Worm (Caenorhabditis elegans) whole organism, L3 larva: Measurements from ENCODE around the gene K09E9.1.

Experiments used
- R02D3.7 ChIP-seq: fragments of 150-350 bp; optimal IDR thresholded peaks from 2 replicates; lab custom pipeline; 2014; ENCODE audit warnings: missing biosample characterization, missing genetic modification characterization
- aly-2 ChIP-seq: fragments of 150-350 bp; optimal IDR thresholded peaks from 2 replicates; lab custom pipeline; 2014; ENCODE audit warnings: missing biosample characterization, missing genetic modification characterization
- ceh-82 ChIP-seq: fragments of 150-350 bp; optimal IDR thresholded peaks from 2 replicates; lab custom pipeline; 2014; ENCODE audit warnings: missing biosample characterization, missing genetic modification characterization
- ceh-9 ChIP-seq: sonication (generic microtip); optimal IDR thresholded peaks from 2 replicates; lab custom pipeline; 2018; ENCODE audit warnings: missing biosample characterization, missing genetic modification characterization
- egl-5 ChIP-seq: fragments of 150-350 bp; optimal IDR thresholded peaks from 2 replicates; lab custom pipeline; 2017; ENCODE audit warnings: missing biosample characterization, missing genetic modification reagents, missing genetic modification characterization, inconsistent platforms
- elt-1 ChIP-seq: fragments of 150-350 bp; optimal IDR thresholded peaks from 2 replicates; lab custom pipeline; 2014; ENCODE audit warnings: missing biosample characterization, missing genetic modification characterization
- elt-2 ChIP-seq: sonication (generic microtip); optimal IDR thresholded peaks from 2 replicates; lab custom pipeline; 2016; ENCODE audit warnings: missing genetic modification reagents, mild to moderate bottlenecking, missing genetic modification characterization, missing compliant biosample characterization
- elt-3 ChIP-seq, 3 experiments: fragments of 150-350 bp in 1 of 3; sonication (generic microtip) in 2 of 3; optimal IDR thresholded peaks; 2 replicates in 2 of 3; 4 replicates in 1 of 3; lab custom pipeline; 2014 to 2017; ENCODE audit warnings: missing biosample characterization in 3 of 3, missing genetic modification characterization in 3 of 3
- eor-1 ChIP-seq, 2 experiments: fragments of 150-350 bp; optimal IDR thresholded peaks; 2 replicates each; lab custom pipeline; 2014 to 2018; ENCODE audit warnings: missing biosample characterization in 2 of 2, missing genetic modification characterization in 2 of 2
- fkh-10 ChIP-seq: sonication (generic microtip); optimal IDR thresholded peaks from 2 replicates; lab custom pipeline; 2017; ENCODE audit warnings: missing biosample characterization, missing genetic modification reagents, missing genetic modification characterization
- fkh-2 ChIP-seq: fragments of 150-350 bp; optimal IDR thresholded peaks from 2 replicates; lab custom pipeline; 2014; ENCODE audit warnings: missing biosample characterization, missing genetic modification reagents, missing genetic modification characterization
- hmg-11 ChIP-seq: sonication (generic microtip); optimal IDR thresholded peaks from 2 replicates; lab custom pipeline; 2016; ENCODE audit warnings: missing genetic modification characterization, missing compliant biosample characterization
- jun-1 ChIP-seq: fragments of 150-350 bp; optimal IDR thresholded peaks from 2 replicates; lab custom pipeline; 2014; ENCODE audit warnings: missing biosample characterization, missing genetic modification reagents, missing genetic modification characterization
- lin-15B ChIP-seq: fragments of 150-350 bp; optimal IDR thresholded peaks from 2 replicates; lab custom pipeline; 2014; ENCODE audit warnings: missing biosample characterization, missing genetic modification characterization
- lin-39 ChIP-seq: fragments of 150-350 bp; optimal IDR thresholded peaks from 2 replicates; lab custom pipeline; 2018; ENCODE audit warnings: missing biosample characterization, missing genetic modification reagents, missing genetic modification characterization
- mdl-1 ChIP-seq: fragments of 150-350 bp; optimal IDR thresholded peaks from 2 replicates; lab custom pipeline; 2014; ENCODE audit warnings: missing biosample characterization, missing genetic modification characterization
- mml-1 ChIP-seq: fragments of 150-350 bp; sonication (generic microtip); optimal IDR thresholded peaks from 3 replicates; lab custom pipeline; 2014; ENCODE audit warnings: missing biosample characterization, missing genetic modification characterization
- nfya-1 ChIP-seq: sonication (generic microtip); optimal IDR thresholded peaks from 2 replicates; lab custom pipeline; 2017; ENCODE audit warnings: missing genetic modification characterization, mild to moderate bottlenecking, missing compliant biosample characterization, antibody characterized with exemption, moderate library complexity; ENCODE audit not compliant: insufficient read depth
- nhr-11 ChIP-seq: fragments of 150-350 bp; optimal IDR thresholded peaks from 2 replicates; lab custom pipeline; 2014; ENCODE audit warnings: missing biosample characterization, missing genetic modification characterization
- nhr-12 ChIP-seq: fragments of 150-350 bp; optimal IDR thresholded peaks from 2 replicates; lab custom pipeline; 2014; ENCODE audit warnings: missing biosample characterization, missing genetic modification characterization
- nhr-237 ChIP-seq: fragments of 150-350 bp; optimal IDR thresholded peaks from 2 replicates; lab custom pipeline; 2014; ENCODE audit warnings: missing biosample characterization, missing genetic modification characterization
- nhr-25 ChIP-seq: sonication (generic microtip); optimal IDR thresholded peaks from 2 replicates; lab custom pipeline; 2017; ENCODE audit warnings: missing biosample characterization, missing genetic modification characterization
- nhr-43 ChIP-seq: sonication (generic microtip); optimal IDR thresholded peaks from 2 replicates; lab custom pipeline; 2016; ENCODE audit warnings: mild to moderate bottlenecking, missing genetic modification characterization, missing compliant biosample characterization; ENCODE audit not compliant: poor library complexity, severe bottlenecking
- nhr-67 ChIP-seq: fragments of 150-350 bp; optimal IDR thresholded peaks from 2 replicates; lab custom pipeline; 2014; ENCODE audit warnings: missing biosample characterization, missing genetic modification characterization
- nhr-77 ChIP-seq: fragments of 150-350 bp; optimal IDR thresholded peaks from 2 replicates; lab custom pipeline; 2014; ENCODE audit warnings: missing biosample characterization, missing genetic modification characterization
- pha-4 ChIP-seq: fragments of 150-350 bp; optimal IDR thresholded peaks from 2 replicates; lab custom pipeline; 2014; ENCODE audit warnings: missing biosample characterization, missing genetic modification reagents, missing genetic modification characterization
- pqm-1 ChIP-seq: fragments of 150-350 bp; optimal IDR thresholded peaks from 2 replicates; lab custom pipeline; 2017; ENCODE audit warnings: missing biosample characterization, missing genetic modification characterization, inconsistent platforms
- sea-2 ChIP-seq: fragments of 150-350 bp; sonication (generic microtip); optimal IDR thresholded peaks from 4 replicates; lab custom pipeline; 2014; ENCODE audit warnings: missing biosample characterization, missing genetic modification reagents, missing genetic modification characterization
- skn-1 ChIP-seq: fragments of 150-350 bp; optimal IDR thresholded peaks from 2 replicates; lab custom pipeline; 2014; ENCODE audit warnings: missing biosample characterization, missing genetic modification characterization
- tbx-2 ChIP-seq: sonication (generic microtip); optimal IDR thresholded peaks from 2 replicates; lab custom pipeline; 2016; ENCODE audit warnings: mild to moderate bottlenecking, missing genetic modification characterization, missing compliant biosample characterization
- unc-62 ChIP-seq: fragments of 150-350 bp; sonication (generic microtip); optimal IDR thresholded peaks from 4 replicates; lab custom pipeline; 2014; ENCODE audit warnings: missing biosample characterization, missing genetic modification reagents, missing genetic modification characterization
- zag-1 ChIP-seq: fragments of 150-350 bp; optimal IDR thresholded peaks from 2 replicates; lab custom pipeline; 2014; ENCODE audit warnings: missing biosample characterization, missing genetic modification characterization
- ztf-11 ChIP-seq: fragments of 150-350 bp; optimal IDR thresholded peaks from 2 replicates; lab custom pipeline; 2014; ENCODE audit warnings: missing biosample characterization, missing genetic modification characterization
- ztf-4 ChIP-seq: fragments of 150-350 bp; optimal IDR thresholded peaks from 2 replicates; lab custom pipeline; 2014; ENCODE audit warnings: missing biosample characterization, missing genetic modification characterization

Gene K09E9.1

DNA sequence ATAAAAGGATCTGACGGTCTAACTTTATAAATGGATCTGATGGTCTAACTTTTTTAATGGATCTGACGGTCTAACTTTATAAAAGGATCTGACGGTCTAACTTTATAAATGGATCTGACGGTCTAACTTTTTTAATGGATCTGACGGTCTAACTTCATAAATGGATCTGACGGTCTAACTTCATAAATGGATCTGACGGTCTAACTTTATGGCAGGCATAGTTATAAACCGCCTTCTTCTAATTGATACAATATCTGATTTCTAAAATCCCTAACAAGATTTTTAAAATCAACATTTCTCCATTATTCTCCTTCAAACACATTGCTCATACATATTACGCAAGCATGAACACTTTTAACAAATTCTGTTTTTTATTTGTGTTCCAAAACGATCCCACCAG is 23.2 kb upstream of the K09E9.1 start, which contains the start of gene K09A9.8:
Gene K09A9.8, minus strand, starts transcription at position 101 of the 400 bp plus-strand sequence.
- TF ChIP-seq ceh-82 (tag; lab: Kevin White, UChicago) (no peak), nhr-77 (no peak), nfya-1 (no peak)
- TF ChIP-seq, all 47 proteins: peak for 0

DNA sequence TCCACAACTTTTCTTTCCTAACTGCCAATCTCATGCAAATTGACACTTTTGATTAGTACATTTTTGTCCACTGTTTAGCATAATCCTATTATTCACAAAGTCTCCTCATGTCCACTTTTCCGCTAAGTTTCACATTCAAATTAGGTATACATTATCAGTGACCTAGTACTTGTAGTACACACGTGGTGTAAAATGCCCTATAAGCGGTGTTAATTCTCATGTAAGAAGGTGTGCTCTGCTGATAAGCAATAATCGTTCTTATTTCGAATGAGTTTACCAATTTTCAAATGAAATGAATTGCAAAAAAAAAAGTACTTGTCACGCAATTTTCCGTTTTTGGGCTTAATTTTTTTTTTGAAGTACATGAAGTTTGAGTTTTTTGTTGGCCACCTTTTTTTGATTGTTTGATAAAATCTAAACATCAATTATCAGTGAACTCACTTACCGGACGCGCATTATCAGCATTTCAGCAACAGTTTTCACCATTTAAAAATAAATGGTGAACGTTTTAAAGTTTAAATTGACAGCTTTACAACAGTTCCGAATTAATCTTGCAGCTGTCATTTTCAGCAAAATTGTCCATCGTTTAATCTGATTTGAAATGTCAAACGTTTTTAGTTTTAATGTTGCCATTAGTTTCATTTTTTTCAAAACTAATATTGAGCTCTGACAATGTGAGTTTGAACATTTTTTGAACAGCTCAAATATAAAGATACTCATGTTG is 21.5 kb upstream of the K09E9.1 start:
- peak; percentile 45 for TF ChIP-seq pqm-1 (tag; lab: Kevin White, UChicago)
- no peak for TF ChIP-seq ztf-4 (tag; lab: Kevin White, UChicago)
- TF ChIP-seq zag-1 (tag; lab: Kevin White, UChicago), result no peak
- TF ChIP-seq nhr-237 (tag; lab: Kevin White, UChicago), result no peak
- TF ChIP-seq ceh-9 (tag; lab: Kevin White, UChicago), result no peak
- no peak for TF ChIP-seq elt-3 (tag; optimal IDR thresholded peaks at IDR 0.05; lab: Kevin White, UChicago)
- no peak for TF ChIP-seq ztf-11 (tag; lab: Kevin White, UChicago)
- no peak for TF ChIP-seq R02D3.7 (tag; lab: Kevin White, UChicago)
- TF ChIP-seq aly-2 (tag; lab: Kevin White, UChicago), result no peak
- no peak for TF ChIP-seq eor-1 (tag; optimal IDR thresholded peaks at IDR 0.05; lab: Kevin White, UChicago)
- no peak for TF ChIP-seq nhr-12 (tag; lab: Kevin White, UChicago)
- no peak for TF ChIP-seq tbx-2 (tag; lab: Kevin White, UChicago)
- no peak for TF ChIP-seq fkh-2 (tag; lab: Kevin White, UChicago)
- TF ChIP-seq pha-4 (tag; lab: Kevin White, UChicago), result peak; percentile 18
- TF ChIP-seq nhr-25, result no peak
- no peak for TF ChIP-seq egl-5 (tag; lab: Kevin White, UChicago)
- no peak for TF ChIP-seq fkh-10 (GFP tag; lab: Kevin White, UChicago)
- no peak for TF ChIP-seq nhr-67
- TF ChIP-seq elt-2 (tag; lab: Kevin White, UChicago), result peak; percentile 76
- no peak for TF ChIP-seq nhr-11 (tag; lab: Kevin White, UChicago)
- no peak for TF ChIP-seq mml-1 (tag; lab: Kevin White, UChicago)

DNA sequence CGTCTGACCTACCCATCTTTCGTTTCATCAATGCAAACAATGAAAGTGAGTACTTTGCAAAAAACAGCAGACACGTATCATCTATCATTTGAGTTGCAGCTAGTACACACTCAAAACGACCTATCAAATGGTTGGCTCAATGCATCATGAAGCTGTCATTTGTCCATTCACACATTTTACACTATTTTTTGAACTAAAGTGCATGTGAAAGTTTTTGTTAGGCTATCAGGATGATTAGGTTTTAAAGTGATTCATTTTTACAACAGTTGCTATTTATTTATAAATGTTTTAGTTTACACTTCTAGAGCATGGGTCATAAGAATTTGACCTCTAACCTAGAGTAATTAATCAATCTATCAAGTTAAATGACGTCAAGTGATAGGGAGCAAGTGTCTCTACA is 20.4 kb upstream of the K09E9.1 start:
- TF ChIP-seq eor-1 (tag; optimal IDR thresholded peaks at IDR 0.05; lab: Kevin White, UChicago), result no peak
- TF ChIP-seq jun-1 (tag; lab: Kevin White, UChicago), result no peak
- no peak for TF ChIP-seq fkh-10 (GFP tag; lab: Kevin White, UChicago)
- no peak for TF ChIP-seq sea-2 (GFP tag; lab: Kevin White, UChicago)
- TF ChIP-seq mdl-1 (tag; lab: Kevin White, UChicago), result no peak
- no peak for TF ChIP-seq nhr-43 (tag; lab: Kevin White, UChicago)
- no peak for TF ChIP-seq ceh-9 (tag; lab: Kevin White, UChicago)
- TF ChIP-seq nhr-67, result no peak
- no peak for TF ChIP-seq skn-1
- TF ChIP-seq elt-2 (tag; lab: Kevin White, UChicago), result no peak
- no peak for TF ChIP-seq nhr-11 (tag; lab: Kevin White, UChicago)
- TF ChIP-seq hmg-11 (tag; lab: Kevin White, UChicago), result no peak
- no peak for TF ChIP-seq fkh-2 (tag; lab: Kevin White, UChicago)
- no peak for TF ChIP-seq elt-1
- no peak for TF ChIP-seq unc-62 (GFP tag; lab: Kevin White, UChicago)

DNA sequence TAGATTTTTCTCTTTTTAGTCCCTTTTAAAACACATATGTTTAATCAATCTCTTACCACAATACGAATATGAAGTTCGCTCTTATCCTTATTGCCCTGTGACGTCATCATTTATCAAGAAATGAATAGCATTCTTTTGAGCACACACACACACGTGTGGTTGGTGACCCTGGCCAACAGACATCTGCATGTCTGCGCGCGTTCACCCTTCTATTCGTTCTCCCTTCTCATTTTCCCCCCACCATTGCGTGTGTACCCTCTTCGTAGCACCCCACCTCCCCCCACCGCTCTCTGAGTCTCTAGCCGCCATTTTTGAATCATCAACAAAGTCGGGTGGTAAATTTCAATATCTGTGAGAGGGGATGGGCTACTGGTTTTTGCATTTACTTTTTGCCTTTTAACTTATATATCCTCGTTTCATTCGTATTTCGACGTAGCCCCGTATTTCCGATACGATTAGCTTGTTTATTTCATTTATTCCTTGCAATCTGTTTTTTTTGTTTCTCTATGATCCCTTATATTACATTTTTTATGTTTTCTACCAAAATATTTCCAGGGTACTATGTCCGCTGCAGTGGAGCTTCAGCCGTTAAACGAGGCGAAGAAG is 19.7 kb upstream of the K09E9.1 start, which contains the start of gene ent-2:
Gene ent-2, plus strand, starts transcription at position 556 of the 606 bp plus-strand sequence.
- no peak for TF ChIP-seq aly-2 (tag; lab: Kevin White, UChicago)
- TF ChIP-seq nfya-1, result peak; percentile 64
- peak; percentile 32 for TF ChIP-seq skn-1
- TF ChIP-seq mdl-1 (tag; lab: Kevin White, UChicago), result peak; percentile 11
- TF ChIP-seq lin-39, result peak; percentile 80
- peak; percentile 80 for TF ChIP-seq hmg-11 (tag; lab: Kevin White, UChicago)
- TF ChIP-seq ceh-82 (tag; lab: Kevin White, UChicago), result no peak
- TF ChIP-seq fkh-10 (GFP tag; lab: Kevin White, UChicago), result peak; percentile 20
- peak; percentile 23 for TF ChIP-seq lin-15B
- TF ChIP-seq R02D3.7 (tag; lab: Kevin White, UChicago), result no peak
